Worm (Caenorhabditis elegans) whole organism, L3 larva: ENCODE results near the gene F59A1.16.

Experiments used
- ceh-28 ChIP-seq: fragments of 150-350 bp; optimal IDR thresholded peaks from 2 replicates; lab custom pipeline; 2014; ENCODE audit warnings: missing biosample characterization, missing genetic modification reagents, missing genetic modification characterization
- egl-27 ChIP-seq: sonication (generic microtip); optimal IDR thresholded peaks from 4 replicates; lab custom pipeline; 2017; ENCODE audit warnings: missing biosample characterization, missing genetic modification reagents, missing genetic modification characterization
- nhr-25 ChIP-seq: sonication (generic microtip); optimal IDR thresholded peaks from 2 replicates; lab custom pipeline; 2017; ENCODE audit warnings: missing biosample characterization, missing genetic modification characterization
- unc-39 ChIP-seq: sonication (generic microtip); optimal IDR thresholded peaks from 4 replicates; lab custom pipeline; 2017; ENCODE audit warnings: missing biosample characterization, missing genetic modification characterization

DNA sequence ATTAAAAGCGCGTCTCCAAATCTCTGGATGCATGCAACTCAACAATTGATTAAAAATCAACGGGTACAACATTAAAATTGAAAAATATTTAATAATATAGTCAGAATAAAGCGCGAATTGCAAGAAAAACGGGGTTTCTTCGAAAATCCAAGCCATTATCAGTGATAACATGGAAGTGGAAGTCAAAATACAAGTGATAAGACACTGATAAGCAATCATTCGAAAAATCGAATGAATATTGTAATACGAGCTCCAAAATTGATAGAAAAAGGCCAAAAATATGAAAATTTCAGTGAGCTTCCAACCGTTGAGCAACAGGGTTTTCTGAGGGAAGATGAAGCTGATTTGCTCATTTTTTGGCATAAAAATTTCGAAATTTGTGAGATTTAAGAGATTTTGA lies 9.5 kb upstream of the F59A1.16 start:
- TF ChIP-seq unc-39 (tag; lab: Kevin White, UChicago) (no peak), egl-27 (no peak), nhr-25 (tag; lab: Kevin White, UChicago) (no peak), ceh-28 (no peak)
